Worm (Caenorhabditis elegans) whole organism, L1 larva: ENCODE results near the gene cima-1.
"Not testable (repeated sequence)": the region's sequence is repeated elsewhere in the genome, so short reads cannot be mapped to it uniquely, and the experiment has no call there.

Experiments
- C04F5.9 ChIP-seq: sonication (generic microtip); optimal IDR thresholded peaks from 2 replicates; lab custom pipeline; 2016; ENCODE audit warnings: missing genetic modification characterization, missing compliant biosample characterization
- F16B12.6 ChIP-seq: fragments of 150-350 bp; optimal IDR thresholded peaks from 2 replicates; lab custom pipeline; 2014; ENCODE audit warnings: missing biosample characterization, missing genetic modification characterization
- alr-1 ChIP-seq: fragments of 200-800 bp; sonication (Bioruptor generic); optimal IDR thresholded peaks from 2 replicates; lab custom pipeline; 2018; ENCODE audit warnings: borderline replicate concordance, mild to moderate bottlenecking, missing genetic modification characterization, missing compliant biosample characterization
- aly-2 ChIP-seq: fragments of 150-350 bp; optimal IDR thresholded peaks from 2 replicates; lab custom pipeline; 2014; ENCODE audit warnings: missing biosample characterization, missing genetic modification characterization
- ama-1 ChIP-seq: fragments of 150-350 bp; optimal IDR thresholded peaks from 2 replicates; lab custom pipeline; 2014
- blmp-1 ChIP-seq: fragments of 150-350 bp; optimal IDR thresholded peaks from 2 replicates; lab custom pipeline; 2014; ENCODE audit warnings: missing biosample characterization, missing genetic modification characterization
- ceh-8 ChIP-seq: fragments of 200-800 bp; sonication (Bioruptor generic); optimal IDR thresholded peaks from 2 replicates; lab custom pipeline; 2018; ENCODE audit warnings: mild to moderate bottlenecking, missing genetic modification characterization, moderate library complexity, missing compliant biosample characterization
- ceh-82 ChIP-seq, 3 experiments: fragments of 150-350 bp in 1 of 3; sonication (generic microtip) in 2 of 3; optimal IDR thresholded peaks; 2 replicates each; lab custom pipeline; 2014 to 2017; ENCODE audit warnings: missing biosample characterization in 3 of 3, missing genetic modification characterization in 3 of 3
- ceh-90 ChIP-seq: sonication (generic microtip); optimal IDR thresholded peaks from 2 replicates; lab custom pipeline; 2016; ENCODE audit warnings: missing genetic modification characterization, missing compliant biosample characterization
- egl-27 ChIP-seq, 2 experiments: fragments of 150-350 bp in 1 of 2; sonication (generic microtip); optimal IDR thresholded peaks; 3 replicates each; lab custom pipeline; 2017 to 2018; ENCODE audit warnings: missing biosample characterization in 2 of 2, missing genetic modification characterization in 2 of 2, missing genetic modification reagents in 2 of 2
- elt-3 ChIP-seq, 6 experiments: fragments of 150-350 bp in 1 of 6; sonication (generic microtip); optimal IDR thresholded peaks; 2 replicates each; lab custom pipeline; 2017 to 2018; ENCODE audit warnings: missing biosample characterization in 6 of 6, missing genetic modification characterization in 6 of 6, inconsistent platforms in 1 of 6
- fkh-10 ChIP-seq: sonication (generic microtip); optimal IDR thresholded peaks from 2 replicates; lab custom pipeline; 2017; ENCODE audit warnings: missing biosample characterization, missing genetic modification reagents, missing genetic modification characterization
- fkh-4 ChIP-seq: sonication (generic microtip); optimal IDR thresholded peaks from 2 replicates; lab custom pipeline; 2016; ENCODE audit warnings: missing compliant biosample characterization, missing genetic modification characterization, borderline replicate concordance
- fos-1 ChIP-seq: fragments of 150-350 bp; optimal IDR thresholded peaks from 2 replicates; lab custom pipeline; 2014; ENCODE audit warnings: missing biosample characterization, missing genetic modification characterization
- hlh-17 ChIP-seq: fragments of 200-800 bp; sonication (Bioruptor generic); optimal IDR thresholded peaks from 2 replicates; lab custom pipeline; 2018; ENCODE audit warnings: missing genetic modification characterization, mild to moderate bottlenecking, missing compliant biosample characterization, moderate library complexity, borderline replicate concordance
- hpl-2 ChIP-seq: fragments of 150-350 bp; optimal IDR thresholded peaks from 2 replicates; lab custom pipeline; 2014; ENCODE audit warnings: missing biosample characterization, missing genetic modification reagents, missing genetic modification characterization
- lin-13 ChIP-seq: fragments of 150-350 bp; optimal IDR thresholded peaks from 2 replicates; lab custom pipeline; 2014; ENCODE audit warnings: missing biosample characterization, missing genetic modification reagents, missing genetic modification characterization
- lin-15B ChIP-seq: fragments of 150-350 bp; sonication (generic microtip); optimal IDR thresholded peaks from 3 replicates; lab custom pipeline; 2014; ENCODE audit warnings: missing biosample characterization, missing genetic modification characterization
- lir-3 ChIP-seq: sonication (generic microtip); optimal IDR thresholded peaks from 2 replicates; lab custom pipeline; 2016; ENCODE audit warnings: mild to moderate bottlenecking, missing genetic modification characterization, moderate library complexity, missing compliant biosample characterization; ENCODE audit not compliant: poor library complexity
- mab-9 ChIP-seq: fragments of 200-800 bp; sonication (Bioruptor generic); IDR thresholded peaks from 2 replicates; pipeline ENCODE4 v1.3.6; 2022; ENCODE audit warnings: missing genetic modification reagents, missing genetic modification characterization, missing compliant biosample characterization
- mep-1 ChIP-seq: fragments of 150-350 bp; optimal IDR thresholded peaks from 2 replicates; lab custom pipeline; 2014; ENCODE audit warnings: missing biosample characterization, missing genetic modification characterization
- nhr-11 ChIP-seq: fragments of 150-350 bp; optimal IDR thresholded peaks from 2 replicates; lab custom pipeline; 2014; ENCODE audit warnings: missing biosample characterization, missing genetic modification characterization
- nhr-19 ChIP-seq: fragments of 200-800 bp; sonication (Bioruptor generic); conservative IDR thresholded peaks from 2 replicates; pipeline ENCODE4 v1.3.6; 2022; ENCODE audit warnings: missing genetic modification characterization, missing compliant biosample characterization
- nhr-77 ChIP-seq: fragments of 150-350 bp; optimal IDR thresholded peaks from 2 replicates; lab custom pipeline; 2014; ENCODE audit warnings: missing biosample characterization, missing genetic modification characterization
- nhr-90 ChIP-seq: sonication (generic microtip); optimal IDR thresholded peaks from 2 replicates; lab custom pipeline; 2016; ENCODE audit warnings: mild to moderate bottlenecking, missing genetic modification characterization, missing compliant biosample characterization; ENCODE audit not compliant: poor library complexity
- pax-3 ChIP-seq: fragments of 200-800 bp; sonication (Bioruptor generic); optimal IDR thresholded peaks from 2 replicates; lab custom pipeline; 2018; ENCODE audit warnings: mild to moderate bottlenecking, missing genetic modification characterization, moderate library complexity, missing compliant biosample characterization
- pqm-1 ChIP-seq: sonication (generic microtip); optimal IDR thresholded peaks from 3 replicates; lab custom pipeline; 2017; ENCODE audit warnings: missing biosample characterization, missing genetic modification characterization
- skn-1 ChIP-seq: fragments of 150-350 bp; optimal IDR thresholded peaks from 2 replicates; lab custom pipeline; 2014; ENCODE audit warnings: missing biosample characterization, missing genetic modification characterization
- snpc-4 ChIP-seq: fragments of 150-350 bp; optimal IDR thresholded peaks from 2 replicates; lab custom pipeline; 2014; ENCODE audit warnings: missing biosample characterization, missing genetic modification characterization
- sox-4 ChIP-seq: sonication (generic microtip); optimal IDR thresholded peaks from 2 replicates; lab custom pipeline; 2016; ENCODE audit warnings: missing genetic modification characterization, missing compliant biosample characterization
- sup-37 ChIP-seq: fragments of 200-800 bp; sonication (Bioruptor generic); optimal IDR thresholded peaks from 2 replicates; lab custom pipeline; 2018; ENCODE audit warnings: mild to moderate bottlenecking, missing genetic modification characterization, missing compliant biosample characterization
- swsn-7 ChIP-seq: sonication (generic microtip); optimal IDR thresholded peaks from 2 replicates; lab custom pipeline; 2016; ENCODE audit warnings: missing genetic modification characterization, missing compliant biosample characterization
- unc-130 ChIP-seq: fragments of 150-350 bp; optimal IDR thresholded peaks from 2 replicates; lab custom pipeline; 2017; ENCODE audit warnings: missing biosample characterization, missing genetic modification characterization, inconsistent platforms
- unc-86 ChIP-seq: sonication (generic microtip); optimal IDR thresholded peaks from 2 replicates; lab custom pipeline; 2016; ENCODE audit warnings: missing genetic modification characterization, missing compliant biosample characterization
- vab-15 ChIP-seq: sonication (generic microtip); optimal IDR thresholded peaks from 2 replicates; lab custom pipeline; 2017; ENCODE audit warnings: missing genotype, mild to moderate bottlenecking, missing genetic modification characterization, missing compliant biosample characterization
- xbp-1 ChIP-seq: sonication (generic microtip); optimal IDR thresholded peaks from 2 replicates; lab custom pipeline; 2016; ENCODE audit warnings: missing genetic modification characterization, missing compliant biosample characterization
- zag-1 ChIP-seq: fragments of 150-350 bp; optimal IDR thresholded peaks from 2 replicates; lab custom pipeline; 2014; ENCODE audit warnings: missing biosample characterization, missing genetic modification characterization
- ztf-11 ChIP-seq, 2 experiments: sonication (generic microtip); optimal IDR thresholded peaks; 2 replicates each; lab custom pipeline; 2016 to 2017; ENCODE audit warnings: missing genetic modification characterization in 2 of 2, missing biosample characterization in 1 of 2, missing compliant biosample characterization in 1 of 2
- ztf-4 ChIP-seq: fragments of 150-350 bp; optimal IDR thresholded peaks from 2 replicates; lab custom pipeline; 2014; ENCODE audit warnings: missing biosample characterization, missing genetic modification characterization

Gene cima-1

DNA sequence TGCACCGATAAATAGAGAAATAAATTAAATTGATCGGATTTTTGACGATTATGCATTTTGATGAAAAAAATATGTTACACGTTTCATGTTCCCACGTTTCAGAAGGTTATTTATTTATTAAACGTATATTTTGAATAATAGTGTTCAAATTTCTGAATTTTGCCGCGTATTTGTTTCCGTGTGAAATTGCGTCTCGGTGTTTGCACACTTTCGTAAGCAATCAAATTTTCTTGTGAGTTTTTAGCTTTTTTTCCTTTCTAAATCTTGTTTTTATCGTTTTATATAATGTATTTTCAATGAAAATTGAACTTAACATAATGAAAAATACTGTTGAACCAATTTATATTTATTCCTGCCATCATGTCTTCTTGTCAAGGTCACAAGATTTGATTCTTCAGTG is 18.7 kb upstream of the cima-1 start, which contains the start of gene F45E4.6 (continued):
- TF ChIP-seq snpc-4 (peak; percentile 3), nhr-90 (peak; percentile 44), unc-86 (tag; lab: Kevin White, UChicago) (peak; percentile 22)

DNA sequence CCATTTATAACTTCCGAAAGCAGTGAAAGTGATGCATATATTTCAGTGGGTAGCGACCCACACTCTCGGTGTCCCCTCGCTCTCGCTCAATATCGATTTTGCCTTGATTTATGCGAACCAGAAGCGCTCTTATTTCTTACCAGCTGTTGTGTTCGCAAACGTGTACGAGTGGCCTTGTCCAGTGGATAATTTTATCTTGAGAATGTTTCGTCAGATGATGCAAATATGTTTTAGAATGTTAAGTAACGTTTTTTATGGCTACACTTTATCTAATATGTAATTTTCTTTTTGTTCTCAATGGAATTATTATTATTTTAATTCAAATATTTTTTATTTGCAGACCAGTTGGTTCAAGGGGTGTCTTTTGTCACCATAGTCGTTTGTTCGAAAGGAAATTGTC is 18.2 kb upstream of the cima-1 start, which contains the start of gene plp-1:
TSS of gene plp-1 (plus strand) at position 341 of the 400 bp plus-strand sequence.
- TF ChIP-seq blmp-1 = peak; percentile 17
- peak; percentile 19 for TF ChIP-seq mep-1 (tag; lab: Kevin White, UChicago)
- no peak for TF ChIP-seq hlh-17

DNA sequence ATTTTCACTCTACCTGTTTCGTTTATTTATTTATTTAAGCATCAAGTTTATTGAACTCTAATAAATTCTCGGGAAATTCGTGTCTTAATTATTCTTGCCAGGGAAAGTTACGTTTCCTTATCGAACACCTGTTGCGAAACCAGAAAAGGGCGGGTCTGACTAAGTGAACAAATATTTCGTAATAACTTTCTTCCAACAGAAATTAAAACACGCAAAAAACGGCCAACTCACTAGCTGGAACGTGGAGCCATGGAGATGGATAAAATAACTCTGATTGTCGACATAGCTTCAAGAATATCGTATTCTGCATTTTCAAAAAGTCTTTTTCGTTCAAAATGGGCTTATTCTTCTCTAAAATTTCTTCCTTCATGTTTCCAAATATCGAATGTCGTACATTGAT is 16.7 kb upstream of the cima-1 start, which contains the start of gene warf-1:
TSS of gene warf-1 (plus strand) at position 209 of the 400 bp plus-strand sequence.
- not testable (repeated sequence) for TF ChIP-seq F16B12.6; pax-3 (tag; lab: Kevin White, UChicago); lir-3 (tag; lab: Kevin White, UChicago)
- TF ChIP-seq, all 84 proteins: peak for 0; not testable (repeated sequence) for 84

DNA sequence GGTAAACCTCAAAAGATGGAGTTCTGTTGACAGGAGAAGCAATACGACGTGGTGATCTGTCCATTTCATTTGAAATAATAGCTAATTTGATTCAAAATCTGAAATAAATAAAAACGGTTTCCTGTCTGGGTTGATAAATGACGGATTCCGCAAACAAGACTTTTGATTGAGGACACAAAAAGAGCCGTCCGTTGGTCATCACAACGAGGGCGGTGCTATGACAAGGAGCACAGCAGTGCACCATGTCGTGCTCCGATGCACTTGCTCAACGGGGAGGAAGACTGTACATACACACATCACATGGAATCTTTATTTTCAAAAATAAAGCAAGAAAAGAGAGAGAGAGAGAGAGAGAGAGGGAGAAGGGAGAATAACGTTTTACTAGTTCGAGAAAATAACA is 9.5 kb upstream of the cima-1 start, which contains the start of gene nep-16:
TSS of gene nep-16 (minus strand) at position 101 of the 400 bp plus-strand sequence.
- TF ChIP-seq ama-1 (no peak), swsn-7 (tag; lab: Kevin White, UChicago) (no peak), egl-27 (tag; optimal IDR thresholded peaks at IDR 0.05; lab: Kevin White, UChicago) (no peak), sup-37 (GFP tag; lab: Kevin White, UChicago) (no peak), C04F5.9 (tag; lab: Kevin White, UChicago) (no peak), zag-1 (tag; lab: Kevin White, UChicago) (no peak), pax-3 (tag; lab: Kevin White, UChicago) (no peak), alr-1 (no peak), ceh-8 (GFP tag; lab: Kevin White, UChicago) (no peak), fos-1 (no peak), nhr-11 (tag; lab: Kevin White, UChicago) (no peak), aly-2 (no peak), ceh-82 (tag; optimal IDR thresholded peaks at IDR 0.05; lab: Kevin White, UChicago) (no peak), ztf-4 (tag; lab: Kevin White, UChicago) (no peak), F16B12.6 (no peak), pqm-1 (tag; lab: Kevin White, UChicago) (no peak), ztf-11 (tag; optimal IDR thresholded peaks at IDR 0.05; lab: Kevin White, UChicago) (no peak), sox-4 (tag; lab: Kevin White, UChicago) (no peak)

DNA sequence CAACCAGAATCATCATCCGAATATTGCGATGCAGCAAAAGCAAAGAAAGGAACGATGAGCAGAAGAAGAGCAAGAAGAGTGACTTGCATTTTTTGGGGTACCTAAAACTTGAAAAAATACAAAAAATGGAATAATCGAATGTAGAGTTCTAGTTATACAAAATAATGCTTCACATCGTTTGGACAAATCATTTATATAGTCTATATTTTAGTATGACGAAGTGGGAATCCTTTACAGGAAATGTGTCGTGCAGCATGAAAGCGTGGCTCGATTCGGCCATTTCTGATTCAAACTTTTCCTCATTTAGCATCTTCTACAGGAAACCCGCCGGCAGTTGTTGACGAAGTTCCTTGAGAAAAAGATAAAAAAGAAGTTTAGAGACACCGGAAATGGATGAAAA is 8.3 kb upstream of the cima-1 start, which contains the start of gene nlp-20:
TSS of gene nlp-20 (minus strand) at position 101 of the 400 bp plus-strand sequence.
- no peak for TF ChIP-seq mab-9 (GFP tag; lab: Robert Waterston, UW)
- TF ChIP-seq nhr-19 (GFP tag; lab: Robert Waterston, UW) = no peak
- TF ChIP-seq lir-3 (tag; lab: Kevin White, UChicago) = no peak
- TF ChIP-seq lin-15B (tag; lab: Kevin White, UChicago) = no peak
- no peak for TF ChIP-seq F16B12.6
- no peak for TF ChIP-seq C04F5.9 (tag; lab: Kevin White, UChicago)
- no peak for TF ChIP-seq fkh-4 (tag; lab: Kevin White, UChicago)
- no peak for TF ChIP-seq fkh-10

DNA sequence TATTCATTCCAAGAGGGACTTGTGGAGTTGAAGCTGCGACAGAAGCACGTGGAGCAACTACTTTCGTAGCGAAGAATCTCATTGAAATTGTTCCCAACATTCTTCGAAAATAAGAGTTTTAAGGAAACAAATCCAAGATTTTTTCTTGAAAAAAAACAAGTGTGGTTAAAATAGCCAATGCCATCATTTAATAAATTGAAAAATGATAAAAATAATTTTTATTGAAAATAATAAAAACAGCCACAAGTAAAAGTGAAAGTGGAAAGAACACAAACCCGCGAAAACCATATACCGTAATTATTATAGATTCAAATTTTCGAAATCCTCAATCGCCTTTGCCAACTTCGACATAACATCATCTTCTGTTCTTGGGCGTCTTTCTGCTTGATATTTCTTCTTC is 5.1 kb upstream of the cima-1 start, which contains the start of gene hmg-5:
TSS of gene hmg-5 (minus strand) at position 101 of the 400 bp plus-strand sequence.
- TF ChIP-seq skn-1 = no peak
- no peak for TF ChIP-seq vab-15 (tag; lab: Kevin White, UChicago)
- no peak for TF ChIP-seq sox-4 (tag; lab: Kevin White, UChicago)
- TF ChIP-seq unc-130 = no peak
- TF ChIP-seq lin-13 = no peak
- TF ChIP-seq blmp-1 = no peak
- TF ChIP-seq nhr-77 (tag; lab: Kevin White, UChicago) = no peak
- TF ChIP-seq mab-9 (GFP tag; lab: Robert Waterston, UW) = no peak
- no peak for TF ChIP-seq ztf-11 (tag; optimal IDR thresholded peaks at IDR 0.05; lab: Kevin White, UChicago)
- TF ChIP-seq xbp-1 (tag; lab: Kevin White, UChicago) = no peak
- no peak for TF ChIP-seq sup-37 (GFP tag; lab: Kevin White, UChicago)
- no peak for TF ChIP-seq elt-3 (tag; optimal IDR thresholded peaks at IDR 0.05; lab: Kevin White, UChicago)
- no peak for TF ChIP-seq hpl-2 (GFP tag; lab: Kevin White, UChicago)
- TF ChIP-seq ceh-90 (tag; lab: Kevin White, UChicago) = no peak
- TF ChIP-seq, all 84 proteins: peak for 0
